Fruit fly (Drosophila melanogaster) whole organism, prepupa: ENCODE data around the gene BBIP1.

ENCODE experiments used
- CG11902 ChIP-seq: fragments of 200-800 bp; sonication (Bioruptor generic); optimal IDR thresholded peaks from 3 replicates; lab custom pipeline; 2016; ENCODE audit warnings: missing biosample characterization, missing genetic modification characterization
- Eip75B ChIP-seq: fragments of 200-800 bp; sonication (Bioruptor generic); optimal IDR thresholded peaks from 3 replicates; lab custom pipeline; 2016; ENCODE audit warnings: missing biosample characterization, missing genetic modification characterization
- Hr39 ChIP-seq: fragments of 200-800 bp; sonication (Bioruptor generic); optimal IDR thresholded peaks from 2 replicates; lab custom pipeline; 2016; ENCODE audit warnings: missing biosample characterization, missing genetic modification characterization
- net ChIP-seq: fragments of 200-800 bp; sonication (Bioruptor generic); optimal IDR thresholded peaks from 3 replicates; lab custom pipeline; 2016; ENCODE audit warnings: missing biosample characterization, missing genetic modification characterization

- TF ChIP-seq net (GFP tag; lab: Kevin White, UChicago) (peak; percentile 26), Eip75B (GFP tag; lab: Kevin White, UChicago) (peak; percentile 14), CG11902 (GFP tag; lab: Kevin White, UChicago) (no peak), Hr39 (GFP tag; lab: Kevin White, UChicago) (no peak)
Observed at dm6 chr3R:9419300-9419652, 15.1 kb downstream of the BBIP1 start.
